Fruit fly (Drosophila melanogaster): ENCODE results near the gene Plp.

DNA sequence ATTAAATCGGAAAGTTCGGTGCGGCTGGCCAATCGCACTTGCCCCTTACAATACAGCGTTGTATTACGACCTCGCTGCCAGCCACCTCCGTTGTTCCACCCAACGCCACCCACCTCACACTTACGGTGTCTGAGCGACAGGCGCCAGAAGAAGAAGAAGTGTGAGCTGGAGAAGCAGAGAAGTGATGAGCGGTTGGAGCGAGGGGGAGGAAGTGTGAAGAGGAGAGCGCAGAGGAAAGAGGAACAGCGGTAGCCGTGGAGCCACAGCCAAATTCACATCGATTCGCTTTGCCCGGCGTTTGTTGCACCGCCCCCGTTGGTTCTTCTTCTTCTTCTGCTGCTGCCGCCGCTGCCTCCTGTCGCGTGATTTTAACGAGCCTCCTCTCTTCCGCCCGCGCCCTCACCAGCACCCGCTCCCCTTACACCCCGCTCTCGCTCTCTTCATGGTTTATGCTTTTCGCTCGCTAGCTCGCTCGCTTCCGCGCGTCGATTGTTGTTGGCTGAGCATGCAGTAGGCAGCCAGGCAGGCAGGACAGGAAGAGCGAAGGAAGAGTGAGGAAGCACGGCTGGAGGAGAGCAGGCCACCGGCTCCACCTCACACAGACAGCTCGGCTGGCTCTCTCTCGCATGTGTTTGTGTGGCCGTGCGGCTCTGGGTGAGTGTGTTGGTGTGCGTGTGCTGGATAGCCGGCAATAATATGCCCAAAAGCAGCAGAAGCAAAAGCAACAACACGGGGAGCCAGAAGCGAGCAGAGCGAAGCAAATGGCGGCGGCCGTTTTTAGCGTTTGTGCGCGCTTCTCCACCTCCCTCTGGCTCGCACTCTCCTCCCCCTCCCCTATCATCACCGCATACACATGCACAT, 9.7 kb upstream of the Plp start:
- TF ChIP-seq Oaz (GFP tag; IDR thresholded peaks at IDR 0.05) (no peak), Gsc (GFP tag; IDR thresholded peaks at IDR 0.05) (no peak), CG13424 (tag; optimal IDR thresholded peaks at IDR 0.05) (no peak), pfk (GFP tag; optimal IDR thresholded peaks at IDR 0.05) (no peak), Fer1 (GFP tag; optimal IDR thresholded peaks at IDR 0.05) (no peak), lmd (GFP tag; IDR thresholded peaks at IDR 0.05) (no peak), CG4424 (GFP tag; optimal IDR thresholded peaks at IDR 0.05) (no peak), CG1792 (GFP tag; optimal IDR thresholded peaks at IDR 0.05) (no peak)

All from whole organism, embryonic.